Worm (Caenorhabditis elegans): ENCODE data around the gene srx-19.

srx-19 gene

ce11 chrIV:6852727-6853126 is 20.3 kb upstream of the srx-19 start:
- TF ChIP-seq elt-3 (tag; optimal IDR thresholded peaks at IDR 0.05) = no peak
- TF ChIP-seq mml-1 (tag; optimal IDR thresholded peaks at IDR 0.05) = no peak
- TF ChIP-seq unc-39 (tag; optimal IDR thresholded peaks at IDR 0.05) = no peak
- no peak for TF ChIP-seq nhr-12 (tag; optimal IDR thresholded peaks at IDR 0.05)
- TF ChIP-seq lsy-12 (tag; optimal IDR thresholded peaks at IDR 0.05) = no peak
- TF ChIP-seq ceh-28 (tag; optimal IDR thresholded peaks at IDR 0.05) = no peak
- TF ChIP-seq fkh-10 (GFP tag; optimal IDR thresholded peaks at IDR 0.05) = no peak
- TF ChIP-seq elt-1 (tag; optimal IDR thresholded peaks at IDR 0.05) = no peak
- no peak for TF ChIP-seq sea-2 (GFP tag; optimal IDR thresholded peaks at IDR 0.05)
- TF ChIP-seq pqm-1 (tag; optimal IDR thresholded peaks at IDR 0.05) = no peak
- TF ChIP-seq nhr-76 (tag; optimal IDR thresholded peaks at IDR 0.05) = no peak

- TF ChIP-seq lin-39 (tag; optimal IDR thresholded peaks at IDR 0.05) (no peak), nhr-11 (tag; optimal IDR thresholded peaks at IDR 0.05) (no peak), jun-1 (tag; optimal IDR thresholded peaks at IDR 0.05) (no peak), unc-39 (tag; optimal IDR thresholded peaks at IDR 0.05) (no peak), ceh-82 (tag; optimal IDR thresholded peaks at IDR 0.05) (no peak), ztf-4 (tag; optimal IDR thresholded peaks at IDR 0.05) (no peak), fkh-10 (GFP tag; optimal IDR thresholded peaks at IDR 0.05) (no peak), pqm-1 (tag; optimal IDR thresholded peaks at IDR 0.05) (no peak), elt-1 (tag; optimal IDR thresholded peaks at IDR 0.05) (no peak), mml-1 (tag; optimal IDR thresholded peaks at IDR 0.05) (no peak), zag-1 (tag; optimal IDR thresholded peaks at IDR 0.05) (no peak), R02D3.7 (tag; optimal IDR thresholded peaks at IDR 0.05) (no peak)
Measured at ce11 chrIV:6859270-6859669, 13.8 kb upstream of the srx-19 start, which contains the start of gene R13H7.2. TSS of gene R13H7.2 (minus strand) at chrIV:6859370.

ce11 chrIV:6867791-6868190 is 5.3 kb upstream of the srx-19 start, which contains the start of gene srx-20:
TSS of gene srx-20 (plus strand) at chrIV:6868091.
- no peak for TF ChIP-seq ztf-4 (tag; optimal IDR thresholded peaks at IDR 0.05)

ce11 chrIV:6878912-6879554 is 6.0 kb downstream of the srx-19 start:
- no peak for TF ChIP-seq ama-1 (optimal IDR thresholded peaks at IDR 0.05)
- TF ChIP-seq pha-4 (tag; optimal IDR thresholded peaks at IDR 0.05) = peak; percentile 87
- peak; percentile 15 for TF ChIP-seq fkh-2 (tag; optimal IDR thresholded peaks at IDR 0.05)
- no peak for TF ChIP-seq nhr-23 (tag; optimal IDR thresholded peaks at IDR 0.05)
- TF ChIP-seq nhr-11 (tag; optimal IDR thresholded peaks at IDR 0.05) = peak; percentile 62
- TF ChIP-seq daf-12 (tag; optimal IDR thresholded peaks at IDR 0.05) = no peak
- TF ChIP-seq tbx-2 (tag; optimal IDR thresholded peaks at IDR 0.05) = no peak
- no peak for TF ChIP-seq ceh-28 (tag; optimal IDR thresholded peaks at IDR 0.05)
- TF ChIP-seq egl-27 (tag; optimal IDR thresholded peaks at IDR 0.05) = peak; percentile 13
- peak; percentile 6 for TF ChIP-seq elt-2 (tag; optimal IDR thresholded peaks at IDR 0.05)
- no peak for TF ChIP-seq ztf-11 (tag; optimal IDR thresholded peaks at IDR 0.05)
- TF ChIP-seq egl-5 (tag; optimal IDR thresholded peaks at IDR 0.05) = no peak
- TF ChIP-seq sea-2 (GFP tag; optimal IDR thresholded peaks at IDR 0.05) = no peak
- TF ChIP-seq fkh-10 (GFP tag; optimal IDR thresholded peaks at IDR 0.05) = peak; percentile 72
- no peak for TF ChIP-seq nhr-77 (tag; optimal IDR thresholded peaks at IDR 0.05)
- peak; percentile 33 for TF ChIP-seq lin-39 (tag; optimal IDR thresholded peaks at IDR 0.05)
- peak; percentile 9 for TF ChIP-seq lin-15B (tag; optimal IDR thresholded peaks at IDR 0.05)
- TF ChIP-seq elt-1 (tag; optimal IDR thresholded peaks at IDR 0.05) = no peak
- no peak for TF ChIP-seq nhr-237 (tag; optimal IDR thresholded peaks at IDR 0.05)
- TF ChIP-seq hmg-11 (tag; optimal IDR thresholded peaks at IDR 0.05) = no peak
- TF ChIP-seq unc-39 (tag; optimal IDR thresholded peaks at IDR 0.05) = no peak
- TF ChIP-seq mml-1 (tag; optimal IDR thresholded peaks at IDR 0.05) = peak; percentile 99
- TF ChIP-seq ztf-4 (tag; optimal IDR thresholded peaks at IDR 0.05) = no peak
- no peak for TF ChIP-seq aly-2 (tag; optimal IDR thresholded peaks at IDR 0.05)
- no peak for TF ChIP-seq snpc-4 (tag; optimal IDR thresholded peaks at IDR 0.05)
- TF ChIP-seq nhr-43 (tag; optimal IDR thresholded peaks at IDR 0.05; ENCODE audit: poor library complexity, severe bottlenecking) = no peak
- no peak for TF ChIP-seq mdl-1 (tag; optimal IDR thresholded peaks at IDR 0.05)
- peak; percentile 82 for TF ChIP-seq nfya-1 (tag; optimal IDR thresholded peaks at IDR 0.05; ENCODE audit: insufficient read depth)
- peak; percentile 38 for TF ChIP-seq pqm-1 (tag; optimal IDR thresholded peaks at IDR 0.05)
- no peak for TF ChIP-seq fos-1 (tag; optimal IDR thresholded peaks at IDR 0.05)
- TF ChIP-seq nhr-67 (tag; optimal IDR thresholded peaks at IDR 0.05) = no peak
- no peak for TF ChIP-seq jun-1 (tag; optimal IDR thresholded peaks at IDR 0.05)
- TF ChIP-seq nhr-28 (tag; optimal IDR thresholded peaks at IDR 0.05) = no peak
- no peak for TF ChIP-seq ceh-82 (tag; optimal IDR thresholded peaks at IDR 0.05)
- peak; percentile 10 for TF ChIP-seq skn-1 (tag; optimal IDR thresholded peaks at IDR 0.05)
- TF ChIP-seq ZK546.5 (tag; optimal IDR thresholded peaks at IDR 0.05) = no peak
- TF ChIP-seq nhr-12 (tag; optimal IDR thresholded peaks at IDR 0.05) = no peak
- TF ChIP-seq nhr-25 (tag; optimal IDR thresholded peaks at IDR 0.05) = no peak
- no peak for TF ChIP-seq eor-1 (tag; optimal IDR thresholded peaks at IDR 0.05)
- TF ChIP-seq unc-62 (GFP tag; optimal IDR thresholded peaks at IDR 0.05) = no peak
- no peak for TF ChIP-seq zag-1 (tag; optimal IDR thresholded peaks at IDR 0.05)
- TF ChIP-seq nhr-76 (tag; optimal IDR thresholded peaks at IDR 0.05) = no peak
